Worm (Caenorhabditis elegans): ENCODE data around the gene T16G12.6.

DNA sequence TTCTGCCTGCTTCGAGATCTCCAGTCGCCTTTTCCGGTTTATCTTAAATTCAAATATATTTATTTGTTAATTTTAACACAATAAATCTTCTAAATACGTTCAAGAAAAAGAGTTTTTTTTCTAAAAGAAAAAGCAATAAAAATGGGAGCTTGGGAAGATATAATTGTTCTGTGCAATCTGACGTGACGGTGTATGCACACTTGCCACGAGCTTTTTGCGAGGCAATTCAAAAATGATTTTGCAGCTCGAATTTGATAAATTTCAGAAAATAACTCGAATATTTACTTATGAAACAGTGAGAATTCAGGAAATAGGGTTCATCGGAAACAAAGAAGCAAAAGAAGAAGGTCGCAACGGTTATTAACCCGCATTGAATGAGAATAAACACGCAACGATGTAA is 23.7 kb downstream of the T16G12.6 start:
- TF ChIP-seq cog-1 (tag; optimal IDR thresholded peaks at IDR 0.05) (no peak), ztf-23 (GFP tag; IDR thresholded peaks at IDR 0.05) (no peak)

Measured in whole organism, midembryonic.